Fruit fly (Drosophila melanogaster) whole organism, embryonic: ENCODE results near the gene Dcps.

ENCODE experiments used
- B-H1 ChIP-seq: fragments of 200-800 bp; sonication (Bioruptor generic); IDR thresholded peaks from 3 replicates; pipeline ENCODE4 v1.3.6; 2022; ENCODE audit warnings: missing biosample characterization, missing genetic modification characterization
- CG10267 ChIP-seq: fragments of 200-800 bp; sonication (Bioruptor generic); optimal IDR thresholded peaks from 2 replicates; lab custom pipeline; 2018; ENCODE audit warnings: missing biosample characterization, mild to moderate bottlenecking, missing genetic modification characterization, moderate library complexity
- CG10462 ChIP-seq: fragments of 200-800 bp; sonication (Bioruptor generic); optimal IDR thresholded peaks from 2 replicates; lab custom pipeline; 2016; ENCODE audit warnings: missing biosample characterization, missing genetic modification characterization
- CG11456 ChIP-seq: fragments of 200-800 bp; sonication (Bioruptor generic); IDR thresholded peaks from 3 replicates; pipeline ENCODE4 v1.3.6; 2022; ENCODE audit warnings: missing biosample characterization, missing genetic modification characterization
- CG12219 ChIP-seq: fragments of 200-800 bp; sonication (Bioruptor generic); optimal IDR thresholded peaks from 3 replicates; lab custom pipeline; 2018; ENCODE audit warnings: missing biosample characterization, mild to moderate bottlenecking, missing genetic modification characterization
- CG13624 ChIP-seq: fragments of 200-800 bp; sonication (Bioruptor generic); optimal IDR thresholded peaks from 2 replicates; lab custom pipeline; 2016; ENCODE audit warnings: missing biosample characterization, missing genetic modification characterization
- CG14050 ChIP-seq: fragments of 200-800 bp; sonication (Bioruptor generic); IDR thresholded peaks from 3 replicates; pipeline ENCODE4 v1.3.6; 2022; ENCODE audit warnings: missing biosample characterization, missing genetic modification characterization
- CG15696 ChIP-seq: fragments of 200-800 bp; sonication (Bioruptor generic); optimal IDR thresholded peaks from 2 replicates; lab custom pipeline; 2019; ENCODE audit warnings: missing biosample characterization, mild to moderate bottlenecking, missing genetic modification characterization, moderate library complexity
- CG17328 ChIP-seq: fragments of 200-800 bp; sonication (Bioruptor generic); IDR thresholded peaks from 2 replicates; pipeline ENCODE4 v1.3.6; 2022; ENCODE audit warnings: missing biosample characterization, missing genetic modification characterization
- CG2202 ChIP-seq: fragments of 200-800 bp; sonication (Bioruptor generic); optimal IDR thresholded peaks from 2 replicates; lab custom pipeline; 2018; ENCODE audit warnings: missing biosample characterization, mild to moderate bottlenecking, missing genetic modification characterization
- CG2889 ChIP-seq: fragments of 200-800 bp; sonication (Bioruptor generic); IDR thresholded peaks from 3 replicates; pipeline ENCODE4 v1.3.6; 2022; ENCODE audit warnings: missing biosample characterization, missing genetic modification characterization
- CG31388 ChIP-seq: fragments of 200-800 bp; sonication (Bioruptor generic); optimal IDR thresholded peaks from 2 replicates; lab custom pipeline; 2016; ENCODE audit warnings: missing biosample characterization, missing genetic modification characterization
- CG3163 ChIP-seq: fragments of 200-800 bp; sonication (Bioruptor generic); optimal IDR thresholded peaks from 3 replicates; lab custom pipeline; 2016; ENCODE audit warnings: missing biosample characterization, missing genetic modification characterization
- CG33557 ChIP-seq: fragments of 200-800 bp; sonication (Bioruptor generic); optimal IDR thresholded peaks from 2 replicates; lab custom pipeline; 2019; ENCODE audit warnings: missing biosample characterization, mild to moderate bottlenecking, missing genetic modification characterization, moderate library complexity
- CG34422 ChIP-seq: fragments of 200-800 bp; sonication (Bioruptor generic); IDR thresholded peaks from 3 replicates; pipeline ENCODE4 v1.3.6; 2022; ENCODE audit warnings: missing biosample characterization, missing genetic modification characterization
- CG4404 ChIP-seq: fragments of 200-800 bp; sonication (Bioruptor generic); IDR thresholded peaks from 2 replicates; pipeline ENCODE4 v1.3.6; 2022; ENCODE audit warnings: missing biosample characterization, missing genetic modification characterization
- CG6813 ChIP-seq: fragments of 200-800 bp; sonication (Bioruptor generic); optimal IDR thresholded peaks from 2 replicates; lab custom pipeline; 2017; ENCODE audit warnings: missing biosample characterization, missing genetic modification characterization, mild to moderate bottlenecking, moderate library complexity, missing genetic modification reagents
- CG8478 ChIP-seq: fragments of >200 bp; optimal IDR thresholded peaks from 2 replicates; lab custom pipeline; 2018
- CG9437 ChIP-seq: fragments of 200-800 bp; sonication (Bioruptor generic); optimal IDR thresholded peaks from 2 replicates; lab custom pipeline; 2018; ENCODE audit warnings: missing biosample characterization, mild to moderate bottlenecking, missing genetic modification characterization
- CG9797 ChIP-seq: fragments of 200-800 bp; sonication (Bioruptor generic); optimal IDR thresholded peaks from 3 replicates; lab custom pipeline; 2018; ENCODE audit warnings: missing biosample characterization, mild to moderate bottlenecking, missing genetic modification characterization
- Deaf1 ChIP-seq: fragments of 200-800 bp; optimal IDR thresholded peaks from 3 replicates; lab custom pipeline; 2019; ENCODE audit warnings: missing biosample characterization, mild to moderate bottlenecking, missing genetic modification characterization, moderate library complexity
- Doc2 ChIP-seq: fragments of 200-800 bp; sonication (Bioruptor generic); IDR thresholded peaks from 2 replicates; pipeline ENCODE4 v1.3.6; 2022; ENCODE audit warnings: missing biosample characterization, missing genetic modification characterization
- Hr3 ChIP-seq: fragments of 200-800 bp; sonication (Bioruptor generic); optimal IDR thresholded peaks from 3 replicates; lab custom pipeline; 2016; ENCODE audit warnings: missing biosample characterization, missing genetic modification characterization
- MTF-1 ChIP-seq: fragments of 200-800 bp; sonication (Bioruptor generic); optimal IDR thresholded peaks from 2 replicates; lab custom pipeline; 2018; ENCODE audit warnings: missing biosample characterization, mild to moderate bottlenecking, missing genetic modification characterization, borderline replicate concordance
- NFAT ChIP-seq: fragments of 200-800 bp; sonication (Bioruptor generic); IDR thresholded peaks from 2 replicates; pipeline ENCODE4 v1.3.6; 2022; ENCODE audit warnings: missing biosample characterization, missing genetic modification characterization
- NK7.1 ChIP-seq: fragments of 200-800 bp; sonication (Bioruptor generic); optimal IDR thresholded peaks from 3 replicates; lab custom pipeline; 2016; ENCODE audit warnings: missing biosample characterization, missing genetic modification characterization
- Nf-YC ChIP-seq: fragments of 200-800 bp; optimal IDR thresholded peaks from 3 replicates; lab custom pipeline; 2019; ENCODE audit warnings: missing biosample characterization, mild to moderate bottlenecking, missing genetic modification characterization, moderate library complexity
- NfI ChIP-seq: fragments of 200-800 bp; sonication (Bioruptor generic); optimal IDR thresholded peaks from 3 replicates; lab custom pipeline; 2018; ENCODE audit warnings: missing biosample characterization, mild to moderate bottlenecking, missing genetic modification characterization, moderate library complexity
- Poxn ChIP-seq: fragments of 200-800 bp; sonication (Bioruptor generic); IDR thresholded peaks from 2 replicates; pipeline ENCODE4 v1.3.6; 2022; ENCODE audit warnings: missing biosample characterization, missing genetic modification characterization
- Scr ChIP-seq: fragments of 200-800 bp; sonication (Bioruptor generic); IDR thresholded peaks from 2 replicates; pipeline ENCODE4 v1.3.6; 2022; ENCODE audit warnings: missing biosample characterization, missing genetic modification characterization; ENCODE audit not compliant: partially characterized antibody
- Ssrp ChIP-seq: fragments of 200-800 bp; sonication (Bioruptor generic); optimal IDR thresholded peaks from 2 replicates; lab custom pipeline; 2018; ENCODE audit warnings: missing biosample characterization, mild to moderate bottlenecking, missing genetic modification characterization, moderate library complexity
- Stat92E ChIP-seq, 3 experiments: fragments of >200 bp in 2 of 3; fragments of 200-800 bp in 1 of 3; sonication (Bioruptor generic) in 1 of 3; optimal IDR thresholded peaks; 2 replicates each; lab custom pipeline; 2017 to 2019; ENCODE audit warnings: missing biosample characterization in 3 of 3, missing genetic modification characterization in 3 of 3, mild to moderate bottlenecking in 1 of 3, moderate library complexity in 1 of 3
- Vsx1 ChIP-seq: fragments of 200-800 bp; sonication (Bioruptor generic); optimal IDR thresholded peaks from 2 replicates; lab custom pipeline; 2017; ENCODE audit warnings: missing biosample characterization, mild to moderate bottlenecking, missing genetic modification characterization, missing genetic modification reagents
- ac ChIP-seq: fragments of 200-800 bp; sonication (Bioruptor generic); optimal IDR thresholded peaks from 3 replicates; lab custom pipeline; 2017; ENCODE audit warnings: missing biosample characterization, mild to moderate bottlenecking, missing genetic modification characterization
- bab2 ChIP-seq: fragments of 200-800 bp; sonication (Bioruptor generic); optimal IDR thresholded peaks from 2 replicates; lab custom pipeline; 2016; ENCODE audit warnings: missing biosample characterization, missing genetic modification characterization
- cwo ChIP-seq: fragments of 200-800 bp; sonication (Bioruptor generic); optimal IDR thresholded peaks from 3 replicates; lab custom pipeline; 2017; ENCODE audit warnings: missing biosample characterization, missing genetic modification characterization, mild to moderate bottlenecking, moderate library complexity, missing genetic modification reagents
- dmrt11E ChIP-seq: fragments of 200-800 bp; sonication (Bioruptor generic); optimal IDR thresholded peaks from 3 replicates; lab custom pipeline; 2018; ENCODE audit warnings: missing biosample characterization, mild to moderate bottlenecking, missing genetic modification characterization, moderate library complexity
- gt ChIP-seq: fragments of 200-800 bp; sonication (Bioruptor generic); IDR thresholded peaks from 2 replicates; pipeline ENCODE4 v1.3.6; 2022; ENCODE audit warnings: missing biosample characterization, missing genetic modification characterization
- jigr1 ChIP-seq: fragments of 200-800 bp; sonication (Bioruptor generic); IDR thresholded peaks from 3 replicates; pipeline ENCODE4 v1.3.6; 2022; ENCODE audit warnings: missing biosample characterization, missing genetic modification characterization
- nau ChIP-seq: fragments of 200-800 bp; sonication (Bioruptor generic); optimal IDR thresholded peaks from 3 replicates; lab custom pipeline; 2017; ENCODE audit warnings: missing biosample characterization, mild to moderate bottlenecking, missing genetic modification characterization, missing genetic modification reagents
- nom ChIP-seq: fragments of 200-800 bp; sonication (Bioruptor generic); optimal IDR thresholded peaks from 2 replicates; lab custom pipeline; 2017; ENCODE audit warnings: missing biosample characterization, missing genetic modification characterization, mild to moderate bottlenecking, moderate library complexity, missing genetic modification reagents
- pros ChIP-seq: fragments of 200-800 bp; sonication (Bioruptor generic); optimal IDR thresholded peaks from 3 replicates; lab custom pipeline; 2019; ENCODE audit warnings: missing biosample characterization, mild to moderate bottlenecking, missing genetic modification characterization, moderate library complexity
- sc ChIP-seq, 3 experiments: fragments of >200 bp in 2 of 3; fragments of 200-800 bp in 1 of 3; sonication (Bioruptor generic) in 1 of 3; optimal IDR thresholded peaks; 2 replicates in 2 of 3; 3 replicates in 1 of 3; lab custom pipeline; 2017; ENCODE audit warnings: mild to moderate bottlenecking in 1 of 3, missing biosample characterization in 1 of 3, missing genetic modification characterization in 1 of 3, missing genetic modification reagents in 1 of 3
- sens ChIP-seq: fragments of 200-800 bp; sonication (Bioruptor generic); peaks from one replicate; lab custom pipeline; 2016; ENCODE audit warnings: missing biosample characterization, missing genetic modification characterization
- slbo ChIP-seq: fragments of 200-800 bp; sonication (Bioruptor generic); IDR thresholded peaks from 2 replicates; pipeline ENCODE4 v1.3.6; 2022; ENCODE audit warnings: missing biosample characterization, missing genetic modification characterization
- zfh2 ChIP-seq: fragments of 200-800 bp; sonication (Bioruptor generic); optimal IDR thresholded peaks from 2 replicates; lab custom pipeline; 2016; ENCODE audit warnings: missing biosample characterization, missing genetic modification characterization

The Dcps gene

dm6 chr3R:5771614-5772202 lies 17.1 kb upstream of the Dcps start (continued):
- no peak for TF ChIP-seq sc (optimal IDR thresholded peaks at IDR 0.05; lab: Kevin White, UChicago)
- no peak for TF ChIP-seq sc (GFP tag; optimal IDR thresholded peaks at IDR 0.05; lab: Kevin White, UChicago)
- TF ChIP-seq NFAT, result 0 out of 2 replicates have a peak, but pooled peaks have one; percentile 9

DNA sequence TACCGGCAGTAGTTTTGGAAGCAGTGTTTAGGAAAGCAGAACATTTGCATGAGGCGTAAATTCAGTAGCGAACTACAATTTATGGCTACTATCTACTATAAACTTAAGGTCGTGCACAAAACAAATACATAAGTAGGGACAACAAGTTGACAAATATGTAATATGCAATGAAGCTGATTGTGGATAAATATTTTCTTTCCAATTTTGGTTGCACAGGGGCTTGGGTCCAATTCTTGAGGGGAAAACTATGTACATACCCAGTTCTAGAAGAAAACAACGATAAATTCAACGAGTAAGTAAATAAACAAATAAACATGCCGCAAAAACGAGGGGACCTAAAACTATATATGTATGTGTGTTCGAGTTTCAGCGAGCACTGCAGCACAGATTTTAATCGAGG lies 6.4 kb upstream of the Dcps start:
- peak; percentile 46 for TF ChIP-seq dmrt11E (tag; lab: Kevin White, UChicago)
- peak; percentile 27 for TF ChIP-seq CG33557
- TF ChIP-seq sens (GFP tag; lab: Kevin White, UChicago), result peak; percentile 71
- peak; percentile 3 for TF ChIP-seq MTF-1 (GFP tag; lab: Kevin White, UChicago)
- TF ChIP-seq Poxn (GFP tag; lab: Robert Waterston, UW), result no peak
- no peak for TF ChIP-seq slbo (GFP tag; lab: Robert Waterston, UW)
- TF ChIP-seq CG15696, result peak; percentile 79
- TF ChIP-seq CG6813 (GFP tag; lab: Kevin White, UChicago), result peak; percentile 39
- peak; percentile 39 for TF ChIP-seq ac (GFP tag; lab: Kevin White, UChicago)
- no peak for TF ChIP-seq CG4404 (GFP tag; lab: Robert Waterston, UW)
- TF ChIP-seq CG2202 (tag; lab: Kevin White, UChicago), result peak; percentile 37

DNA sequence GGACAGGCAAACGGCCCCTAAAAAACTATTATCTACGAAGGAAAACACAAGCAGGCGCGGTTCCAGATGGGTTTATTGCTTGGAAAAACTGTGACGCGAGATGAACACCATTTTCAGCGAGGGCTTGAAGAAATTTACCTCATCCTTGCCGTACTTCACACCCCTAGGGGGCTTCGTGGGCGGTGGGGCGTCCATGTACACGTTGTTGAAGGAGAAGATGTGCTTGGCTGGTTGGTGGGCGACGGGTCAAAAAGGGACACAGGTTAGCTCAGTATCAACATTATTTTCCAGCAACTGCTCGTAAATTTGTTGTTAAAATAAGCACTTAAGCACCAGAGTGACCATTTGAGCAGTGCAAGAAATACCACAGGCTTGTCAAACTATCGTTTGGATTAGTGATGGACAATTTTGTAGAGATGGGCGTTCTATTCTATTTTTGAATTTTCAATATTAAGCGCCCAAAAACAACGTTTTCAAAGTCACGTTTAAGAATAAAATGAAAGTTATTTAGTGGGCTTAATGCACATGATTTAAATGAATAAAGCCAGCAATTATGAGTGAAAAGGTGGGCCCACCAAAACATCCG lies 4.1 kb upstream of the Dcps start, which contains the start of gene Sec8:
Sec8 (minus strand) TSS at position 374 of the 586 bp plus-strand sequence.
- peak; percentile 64 for TF ChIP-seq CG13624 (GFP tag; lab: Kevin White, UChicago)
- TF ChIP-seq CG8478 (lab: Kevin White, UChicago), result no peak
- no peak for TF ChIP-seq CG9437 (GFP tag; lab: Kevin White, UChicago)
- TF ChIP-seq CG34422 (GFP tag; lab: Robert Waterston, UW), result peak; percentile 64; the same call in 2 of the 3 replicates
- TF ChIP-seq Ssrp (tag; lab: Kevin White, UChicago), result no peak
- TF ChIP-seq CG3163, result peak; percentile 30
- TF ChIP-seq Vsx1 (GFP tag; lab: Kevin White, UChicago), result no peak
- no peak for TF ChIP-seq CG17328 (GFP tag; lab: Robert Waterston, UW)
- TF ChIP-seq B-H1 (GFP tag; lab: Robert Waterston, UW), result no peak
- TF ChIP-seq NK7.1 (GFP tag; lab: Kevin White, UChicago), result no peak
- TF ChIP-seq Doc2 (GFP tag; lab: Robert Waterston, UW), result no peak
- peak; percentile 68 for TF ChIP-seq zfh2
- TF ChIP-seq bab2 (GFP tag; lab: Kevin White, UChicago), result no peak
- TF ChIP-seq Hr3 (GFP tag; lab: Kevin White, UChicago), result no peak
- TF ChIP-seq nom (GFP tag; lab: Kevin White, UChicago), result peak; percentile 15
- no peak for TF ChIP-seq nau
- no peak for TF ChIP-seq CG12219 (GFP tag; lab: Kevin White, UChicago)
- peak in 1 of 3 experiments; percentile 15 for TF ChIP-seq Stat92E (GFP tag; optimal IDR thresholded peaks at IDR 0.05; lab: Kevin White, UChicago)
- TF ChIP-seq Nf-YC (tag; lab: Kevin White, UChicago), result peak; percentile 19
- no peak for TF ChIP-seq gt
- no peak for TF ChIP-seq cwo (GFP tag; lab: Kevin White, UChicago)
- no peak for TF ChIP-seq CG2202 (tag; lab: Kevin White, UChicago)
- peak; percentile 87 for TF ChIP-seq Scr
- peak; percentile 1 for TF ChIP-seq NfI (GFP tag; lab: Kevin White, UChicago)
- no peak for TF ChIP-seq Deaf1 (tag; lab: Kevin White, UChicago)
- TF ChIP-seq CG10267 (tag; lab: Kevin White, UChicago), result peak; percentile 64
- peak; percentile 38 for TF ChIP-seq CG15696
- TF ChIP-seq CG11456, result peak; percentile 56; the same call in 1 of the 3 replicates
- no peak for TF ChIP-seq pros
- no peak for TF ChIP-seq CG31388 (GFP tag; lab: Kevin White, UChicago)
- peak; percentile 69 for TF ChIP-seq CG9797 (GFP tag; lab: Kevin White, UChicago)
- TF ChIP-seq CG10462 (GFP tag; lab: Kevin White, UChicago), result no peak
- TF ChIP-seq jigr1, result no peak
- TF ChIP-seq CG2889, result no peak
- TF ChIP-seq CG14050, result no peak
